Worm (Caenorhabditis elegans) whole organism, L1 larva: ENCODE data around the gene nlp-82.
A peak's percentile ranks its signal among the peaks of the same experiment; 100 is the strongest.

Source experiments
- C04F5.9 ChIP-seq: sonication (generic microtip); optimal IDR thresholded peaks from 2 replicates; lab custom pipeline; 2016; ENCODE audit warnings: missing genetic modification characterization, missing compliant biosample characterization
- C34B4.2 ChIP-seq: sonication (generic microtip); optimal IDR thresholded peaks from 2 replicates; lab custom pipeline; 2017; ENCODE audit warnings: mild to moderate bottlenecking, missing genetic modification characterization, missing compliant biosample characterization
- Y116A8C.19 ChIP-seq: sonication (generic microtip); optimal IDR thresholded peaks from 2 replicates; lab custom pipeline; 2016; ENCODE audit warnings: missing compliant biosample characterization, missing genetic modification characterization, borderline replicate concordance
- blmp-1 ChIP-seq: fragments of 150-350 bp; optimal IDR thresholded peaks from 2 replicates; lab custom pipeline; 2014; ENCODE audit warnings: missing biosample characterization, missing genetic modification characterization
- ceh-82 ChIP-seq, 3 experiments: fragments of 150-350 bp in 1 of 3; sonication (generic microtip) in 2 of 3; optimal IDR thresholded peaks; 2 replicates each; lab custom pipeline; 2014 to 2017; ENCODE audit warnings: missing biosample characterization in 3 of 3, missing genetic modification characterization in 3 of 3
- ces-1 ChIP-seq: fragments of 150-350 bp; optimal IDR thresholded peaks from 2 replicates; lab custom pipeline; 2014; ENCODE audit warnings: missing biosample characterization, missing genetic modification reagents, missing genetic modification characterization
- dpl-1 ChIP-seq, 3 experiments: fragments of 150-350 bp in 2 of 3; sonication (generic microtip) in 1 of 3; optimal IDR thresholded peaks; 2 replicates each; lab custom pipeline; 2014 to 2017; ENCODE audit warnings: missing biosample characterization in 3 of 3, missing genetic modification characterization in 3 of 3, missing genetic modification reagents in 3 of 3
- dsc-1 ChIP-seq: sonication (generic microtip); optimal IDR thresholded peaks from 2 replicates; lab custom pipeline; 2016; ENCODE audit warnings: mild to moderate bottlenecking, missing genetic modification characterization, missing compliant biosample characterization
- efl-1 ChIP-seq, 4 experiments: fragments of 150-350 bp; optimal IDR thresholded peaks in 3 of 4; peaks in 1 of 4; 1 replicate in 1 of 4; 2 replicates in 3 of 4; lab custom pipeline; 2014; ENCODE audit warnings: missing biosample characterization in 2 of 4, missing genetic modification characterization in 2 of 4, missing genetic modification reagents in 2 of 4
- efl-3 ChIP-seq: fragments of 200-800 bp; sonication (Bioruptor generic); optimal IDR thresholded peaks from 2 replicates; lab custom pipeline; 2018; ENCODE audit warnings: mild to moderate bottlenecking, missing genetic modification characterization, missing compliant biosample characterization
- egl-13 ChIP-seq: sonication (generic microtip); optimal IDR thresholded peaks from 2 replicates; lab custom pipeline; 2016; ENCODE audit warnings: missing genotype, missing genetic modification reagents, missing genetic modification characterization, missing compliant biosample characterization
- grh-1 ChIP-seq: fragments of 200-800 bp; sonication (Bioruptor generic); IDR thresholded peaks from 2 replicates; pipeline ENCODE4 v1.3.6; 2022; ENCODE audit warnings: missing genetic modification reagents, missing genetic modification characterization, missing compliant biosample characterization
- lin-13 ChIP-seq: fragments of 150-350 bp; optimal IDR thresholded peaks from 2 replicates; lab custom pipeline; 2014; ENCODE audit warnings: missing biosample characterization, missing genetic modification reagents, missing genetic modification characterization
- lin-15B ChIP-seq: fragments of 150-350 bp; sonication (generic microtip); optimal IDR thresholded peaks from 3 replicates; lab custom pipeline; 2014; ENCODE audit warnings: missing biosample characterization, missing genetic modification characterization
- lir-3 ChIP-seq: sonication (generic microtip); optimal IDR thresholded peaks from 2 replicates; lab custom pipeline; 2016; ENCODE audit warnings: mild to moderate bottlenecking, missing genetic modification characterization, moderate library complexity, missing compliant biosample characterization; ENCODE audit not compliant: poor library complexity
- mdl-1 ChIP-seq, 2 experiments: fragments of 150-350 bp; optimal IDR thresholded peaks; 2 replicates each; lab custom pipeline; 2014 to 2017; ENCODE audit warnings: missing biosample characterization in 2 of 2, missing genetic modification characterization in 2 of 2, inconsistent platforms in 1 of 2
- mef-2 ChIP-seq: fragments of 150-350 bp; optimal IDR thresholded peaks from 2 replicates; lab custom pipeline; 2014; ENCODE audit warnings: missing biosample characterization, missing genetic modification characterization
- nhr-12 ChIP-seq: sonication (generic microtip); optimal IDR thresholded peaks from 2 replicates; lab custom pipeline; 2017; ENCODE audit warnings: missing biosample characterization, missing genetic modification characterization
- nhr-19 ChIP-seq: fragments of 200-800 bp; sonication (Bioruptor generic); conservative IDR thresholded peaks from 2 replicates; pipeline ENCODE4 v1.3.6; 2022; ENCODE audit warnings: missing genetic modification characterization, missing compliant biosample characterization
- nhr-28 ChIP-seq: fragments of 150-350 bp; optimal IDR thresholded peaks from 2 replicates; lab custom pipeline; 2014; ENCODE audit warnings: missing biosample characterization, missing genetic modification characterization
- nhr-71 ChIP-seq: sonication (generic microtip); optimal IDR thresholded peaks from 2 replicates; lab custom pipeline; 2016; ENCODE audit warnings: mild to moderate bottlenecking, missing genetic modification characterization, moderate library complexity, missing compliant biosample characterization
- nhr-85 ChIP-seq: sonication (generic microtip); peaks from one replicate; lab custom pipeline; 2016; ENCODE audit warnings: missing genetic modification characterization, inconsistent platforms, missing compliant biosample characterization
- nhr-90 ChIP-seq: sonication (generic microtip); optimal IDR thresholded peaks from 2 replicates; lab custom pipeline; 2016; ENCODE audit warnings: mild to moderate bottlenecking, missing genetic modification characterization, missing compliant biosample characterization; ENCODE audit not compliant: poor library complexity
- rnt-1 ChIP-seq: sonication (generic microtip); optimal IDR thresholded peaks from 2 replicates; lab custom pipeline; 2016; ENCODE audit warnings: mild to moderate bottlenecking, missing genetic modification characterization, moderate library complexity, missing compliant biosample characterization
- skn-1 ChIP-seq: fragments of 150-350 bp; optimal IDR thresholded peaks from 2 replicates; lab custom pipeline; 2014; ENCODE audit warnings: missing biosample characterization, missing genetic modification characterization
- snpc-4 ChIP-seq: fragments of 150-350 bp; optimal IDR thresholded peaks from 2 replicates; lab custom pipeline; 2014; ENCODE audit warnings: missing biosample characterization, missing genetic modification characterization
- sox-4 ChIP-seq: sonication (generic microtip); optimal IDR thresholded peaks from 2 replicates; lab custom pipeline; 2016; ENCODE audit warnings: missing genetic modification characterization, missing compliant biosample characterization
- tlp-1 ChIP-seq: fragments of 150-350 bp; optimal IDR thresholded peaks from 2 replicates; lab custom pipeline; 2014; ENCODE audit warnings: missing biosample characterization, missing genetic modification characterization
- unc-62 ChIP-seq: fragments of 150-350 bp; optimal IDR thresholded peaks from 2 replicates; lab custom pipeline; 2014; ENCODE audit warnings: missing biosample characterization, missing genetic modification reagents, missing genetic modification characterization
- unc-98 ChIP-seq: fragments of 200-800 bp; sonication (Bioruptor generic); IDR thresholded peaks from 2 replicates; pipeline ENCODE4 v1.3.6; 2022; ENCODE audit warnings: missing genetic modification characterization, missing compliant biosample characterization
- zag-1 ChIP-seq: fragments of 150-350 bp; optimal IDR thresholded peaks from 2 replicates; lab custom pipeline; 2014; ENCODE audit warnings: missing biosample characterization, missing genetic modification characterization
- zip-4 ChIP-seq: fragments of 200-800 bp; sonication (Bioruptor generic); optimal IDR thresholded peaks from 2 replicates; lab custom pipeline; 2018; ENCODE audit warnings: mild to moderate bottlenecking, missing genetic modification characterization, moderate library complexity, missing compliant biosample characterization

Gene nlp-82

DNA sequence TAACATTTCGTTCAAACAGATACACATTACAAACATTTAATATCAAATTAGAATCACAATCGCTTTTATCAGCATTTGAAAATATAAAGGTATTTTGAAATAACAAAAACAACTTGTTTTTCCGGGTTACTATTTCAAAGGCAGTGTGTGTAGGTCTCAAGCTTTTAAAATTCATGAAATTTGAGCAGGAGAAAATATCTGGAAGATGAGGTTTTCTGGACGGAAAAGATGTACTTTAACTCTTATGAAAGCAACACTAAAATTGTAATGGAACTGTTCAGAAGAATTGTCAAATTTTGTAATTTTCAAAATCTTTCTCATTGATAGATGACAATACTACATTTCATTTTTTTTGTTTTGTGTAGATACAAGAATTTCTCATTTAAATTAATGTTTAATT, 4.5 kb upstream of the nlp-82 start:
- TF ChIP-seq nhr-85 (tag; lab: Kevin White, UChicago) (peak; percentile 46), lir-3 (tag; lab: Kevin White, UChicago) (no peak)

ce11 chrII:9258034-9258556, 4.0 kb upstream of the nlp-82 start:
- no peak for TF ChIP-seq lin-15B
- peak; percentile 41 for TF ChIP-seq blmp-1
- TF ChIP-seq efl-1 (optimal IDR thresholded peaks at IDR 0.05; lab: Kevin White, UChicago) = no peak
- peak in 1 of 2 experiments; percentile 33 for TF ChIP-seq efl-1 (GFP tag; optimal IDR thresholded peaks at IDR 0.05 in 1 of 2; lab: Kevin White, UChicago)
- no peak for TF ChIP-seq Y116A8C.19 (tag; lab: Kevin White, UChicago)
- TF ChIP-seq grh-1 (GFP tag; lab: Robert Waterston, UW) = no peak
- no peak for TF ChIP-seq rnt-1 (tag; lab: Kevin White, UChicago)
- no peak for TF ChIP-seq nhr-71 (tag; lab: Kevin White, UChicago)
- peak; percentile 45 for TF ChIP-seq dsc-1
- no peak for TF ChIP-seq nhr-12 (tag; lab: Kevin White, UChicago)

DNA sequence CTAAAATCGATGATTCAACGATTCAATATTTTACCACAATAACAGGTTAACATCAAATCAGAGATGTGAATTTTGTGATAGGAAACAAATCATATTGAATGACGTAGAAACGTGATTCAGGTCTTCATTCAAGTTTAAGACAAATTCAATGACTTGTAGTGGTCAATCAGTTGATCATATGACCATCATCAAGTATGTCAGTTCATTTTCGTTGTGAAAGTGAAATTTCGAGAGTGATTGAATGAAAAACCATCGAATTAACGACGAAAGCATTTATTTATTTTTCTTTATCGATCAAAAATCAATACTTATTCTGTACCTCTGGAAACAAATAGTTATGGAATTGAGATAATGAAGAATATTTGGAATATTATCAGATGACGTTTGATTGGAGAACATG, 2.6 kb downstream of the nlp-82 start:
- TF ChIP-seq nhr-85 (tag; lab: Kevin White, UChicago) = peak; percentile 81
- TF ChIP-seq lin-13 (GFP tag; lab: Kevin White, UChicago) = no peak
- TF ChIP-seq dpl-1 (GFP tag; optimal IDR thresholded peaks at IDR 0.05; lab: Kevin White, UChicago) = no peak
- TF ChIP-seq nhr-28 (tag; lab: Kevin White, UChicago) = no peak
- TF ChIP-seq zag-1 (tag; lab: Kevin White, UChicago) = no peak
- TF ChIP-seq skn-1 = no peak
- peak; percentile 77 for TF ChIP-seq blmp-1

DNA sequence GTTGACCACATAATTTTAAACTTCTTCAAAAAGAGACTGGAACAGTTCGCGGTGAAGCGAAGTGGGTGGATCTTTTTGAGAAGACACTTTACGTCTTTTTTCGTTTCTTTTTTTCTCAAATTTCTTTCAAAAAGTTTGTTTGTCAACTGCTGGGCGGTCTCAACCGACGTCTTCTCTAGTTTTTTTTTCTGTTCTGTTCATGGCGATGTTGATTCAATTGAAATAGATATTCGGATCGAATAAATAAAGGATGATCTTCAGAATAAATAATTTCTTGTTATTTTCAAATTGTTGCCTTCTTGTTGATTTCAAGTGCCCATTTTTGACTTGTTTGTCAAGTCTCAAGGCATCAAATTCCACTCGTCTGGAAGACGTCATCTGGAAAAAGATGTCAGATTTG, 3.7 kb downstream of the nlp-82 start, which contains the start of gene T26C5.4:
T26C5.4 (minus strand) TSS at position 101 of the 400 bp plus-strand sequence.
- TF ChIP-seq unc-62 (GFP tag; lab: Kevin White, UChicago) (no peak), grh-1 (GFP tag; lab: Robert Waterston, UW) (no peak), mdl-1 (tag; optimal IDR thresholded peaks at IDR 0.05; lab: Kevin White, UChicago) (no peak), snpc-4 (tag; lab: Kevin White, UChicago) (no peak), egl-13 (tag; lab: Kevin White, UChicago) (no peak), sox-4 (tag; lab: Kevin White, UChicago) (no peak), lin-13 (GFP tag; lab: Kevin White, UChicago) (no peak), mef-2 (no peak), nhr-19 (GFP tag; lab: Robert Waterston, UW) (no peak), ceh-82 (tag; optimal IDR thresholded peaks at IDR 0.05; lab: Kevin White, UChicago) (no peak), nhr-90 (tag; lab: Kevin White, UChicago) (no peak), efl-3 (GFP tag; lab: Kevin White, UChicago) (no peak), C34B4.2 (no peak), ces-1 (GFP tag; lab: Kevin White, UChicago) (no peak), unc-98 (GFP tag; lab: Robert Waterston, UW) (no peak), C04F5.9 (no peak), tlp-1 (tag; lab: Kevin White, UChicago) (no peak), nhr-85 (tag; lab: Kevin White, UChicago) (no peak), nhr-28 (tag; lab: Kevin White, UChicago) (no peak), zip-4 (GFP tag; lab: Kevin White, UChicago) (no peak)

ce11 chrII:9246648-9247047, 7.4 kb downstream of the nlp-82 start, which contains the start of gene T26C5.5:
Gene T26C5.5 (minus strand): TSS chrII:9246748.
- TF ChIP-seq C34B4.2 = no peak
- TF ChIP-seq, all 84 proteins: peak for 0
